Fruit fly (Drosophila melanogaster) whole organism, prepupa: ENCODE data around the gene Ak1.

Experiments
- Blimp-1 ChIP-seq: fragments of 200-800 bp; sonication (Bioruptor generic); optimal IDR thresholded peaks from 3 replicates; lab custom pipeline; 2017; ENCODE audit warnings: missing biosample characterization, missing genetic modification characterization, mild to moderate bottlenecking, moderate library complexity, missing genetic modification reagents
- CG10631 ChIP-seq: fragments of 200-800 bp; sonication (Bioruptor generic); optimal IDR thresholded peaks from 2 replicates; lab custom pipeline; 2016; ENCODE audit warnings: missing biosample characterization, missing genetic modification characterization
- CG11294 ChIP-seq: fragments of 200-800 bp; sonication (Bioruptor generic); IDR thresholded peaks from 2 replicates; pipeline ENCODE4 v1.3.6; 2022; ENCODE audit warnings: missing biosample characterization, missing genetic modification characterization
- CG11902 ChIP-seq: fragments of 200-800 bp; sonication (Bioruptor generic); optimal IDR thresholded peaks from 3 replicates; lab custom pipeline; 2016; ENCODE audit warnings: missing biosample characterization, missing genetic modification characterization
- CG15336 ChIP-seq: fragments of 200-800 bp; sonication (Bioruptor generic); IDR thresholded peaks from 2 replicates; pipeline ENCODE4 v1.3.6; 2022; ENCODE audit warnings: missing biosample characterization, missing genetic modification characterization
- CG1621 ChIP-seq: fragments of 200-800 bp; sonication (Bioruptor generic); optimal IDR thresholded peaks from 3 replicates; lab custom pipeline; 2018; ENCODE audit warnings: missing biosample characterization, mild to moderate bottlenecking, missing genetic modification characterization
- CG31627 ChIP-seq: fragments of 200-800 bp; sonication (Bioruptor generic); optimal IDR thresholded peaks from 3 replicates; lab custom pipeline; 2016; ENCODE audit warnings: missing biosample characterization, missing genetic modification characterization
- CG32006 ChIP-seq: fragments of 200-800 bp; sonication (Bioruptor generic); optimal IDR thresholded peaks from 3 replicates; lab custom pipeline; 2017; ENCODE audit warnings: missing biosample characterization, mild to moderate bottlenecking, missing genetic modification characterization
- CG34406 ChIP-seq: fragments of 200-800 bp; sonication (Bioruptor generic); optimal IDR thresholded peaks from 3 replicates; lab custom pipeline; 2016; ENCODE audit warnings: missing biosample characterization, missing genetic modification characterization
- CG4318 ChIP-seq: fragments of 200-800 bp; sonication (Bioruptor generic); optimal IDR thresholded peaks from 3 replicates; lab custom pipeline; 2017; ENCODE audit warnings: missing biosample characterization, mild to moderate bottlenecking, missing genetic modification characterization
- CG6276 ChIP-seq: fragments of 200-800 bp; sonication (Bioruptor generic); optimal IDR thresholded peaks from 2 replicates; lab custom pipeline; 2017; ENCODE audit warnings: missing biosample characterization, mild to moderate bottlenecking, missing genetic modification characterization
- CG6792 ChIP-seq: fragments of 200-800 bp; sonication (Bioruptor generic); optimal IDR thresholded peaks from 3 replicates; lab custom pipeline; 2016; ENCODE audit warnings: missing biosample characterization, missing genetic modification characterization
- CG6854 ChIP-seq: fragments of 200-800 bp; sonication (Bioruptor generic); optimal IDR thresholded peaks from 2 replicates; lab custom pipeline; 2017; ENCODE audit warnings: missing biosample characterization, mild to moderate bottlenecking, missing genetic modification characterization
- CG7368 ChIP-seq: fragments of 200-800 bp; sonication (Bioruptor generic); optimal IDR thresholded peaks from 3 replicates; lab custom pipeline; 2016; ENCODE audit warnings: missing biosample characterization, missing genetic modification characterization
- CG8119 ChIP-seq: fragments of 200-800 bp; sonication (Bioruptor generic); IDR thresholded peaks from 3 replicates; pipeline ENCODE4 v1.3.6; 2022; ENCODE audit warnings: missing biosample characterization, missing genetic modification characterization
- CG8632 ChIP-seq: fragments of 200-800 bp; sonication (Bioruptor generic); optimal IDR thresholded peaks from 3 replicates; lab custom pipeline; 2016; ENCODE audit warnings: missing biosample characterization, missing genetic modification characterization
- CG9139 ChIP-seq: fragments of 200-800 bp; sonication (Bioruptor generic); optimal IDR thresholded peaks from 3 replicates; lab custom pipeline; 2017; ENCODE audit warnings: missing biosample characterization, mild to moderate bottlenecking, missing genetic modification characterization
- Eip75B ChIP-seq: fragments of 200-800 bp; sonication (Bioruptor generic); optimal IDR thresholded peaks from 3 replicates; lab custom pipeline; 2016; ENCODE audit warnings: missing biosample characterization, missing genetic modification characterization
- Eip78C ChIP-seq: fragments of 200-800 bp; sonication (Bioruptor generic); peaks from one replicate; lab custom pipeline; 2016; ENCODE audit warnings: missing biosample characterization, missing genetic modification characterization
- Ets96B ChIP-seq: fragments of 200-800 bp; optimal IDR thresholded peaks from 2 replicates; lab custom pipeline; 2019; ENCODE audit warnings: missing biosample characterization, mild to moderate bottlenecking, missing genetic modification characterization, moderate library complexity
- Gug ChIP-seq: fragments of 200-800 bp; sonication (Bioruptor generic); IDR thresholded peaks from 2 replicates; pipeline ENCODE4 v1.3.6; 2022; ENCODE audit warnings: missing biosample characterization, missing genetic modification characterization
- Hr38 ChIP-seq: sonication (Bioruptor generic); optimal IDR thresholded peaks from 2 replicates; lab custom pipeline; 2016; ENCODE audit warnings: missing biosample characterization, missing genetic modification characterization
- Hr39 ChIP-seq: fragments of 200-800 bp; sonication (Bioruptor generic); optimal IDR thresholded peaks from 2 replicates; lab custom pipeline; 2016; ENCODE audit warnings: missing biosample characterization, missing genetic modification characterization
- Hr4 ChIP-seq: fragments of 200-800 bp; sonication (Bioruptor generic); optimal IDR thresholded peaks from 3 replicates; lab custom pipeline; 2016; ENCODE audit warnings: missing biosample characterization, missing genetic modification characterization
- OdsH ChIP-seq: fragments of 200-800 bp; sonication (Bioruptor generic); optimal IDR thresholded peaks from 3 replicates; lab custom pipeline; 2016; ENCODE audit warnings: missing biosample characterization, missing genetic modification characterization
- Sox15 ChIP-seq: fragments of 200-800 bp; sonication (Bioruptor generic); optimal IDR thresholded peaks from 3 replicates; lab custom pipeline; 2016; ENCODE audit warnings: missing biosample characterization, missing genetic modification characterization
- acj6 ChIP-seq: fragments of 200-800 bp; sonication (Bioruptor generic); optimal IDR thresholded peaks from 3 replicates; lab custom pipeline; 2016; ENCODE audit warnings: missing biosample characterization, missing genetic modification characterization
- cyc ChIP-seq: fragments of 200-800 bp; sonication (Bioruptor generic); optimal IDR thresholded peaks from 3 replicates; lab custom pipeline; 2016; ENCODE audit warnings: missing biosample characterization, missing genetic modification characterization
- eg ChIP-seq: fragments of 200-800 bp; sonication (Bioruptor generic); IDR thresholded peaks from 3 replicates; pipeline ENCODE4 v1.3.6; 2022; ENCODE audit warnings: missing biosample characterization, missing genetic modification characterization
- fd59A ChIP-seq: fragments of 200-800 bp; sonication (Bioruptor generic); optimal IDR thresholded peaks from 2 replicates; lab custom pipeline; 2017; ENCODE audit warnings: missing biosample characterization, mild to moderate bottlenecking, missing genetic modification characterization, missing genetic modification reagents
- fd85E ChIP-seq: fragments of 200-800 bp; sonication (Bioruptor generic); optimal IDR thresholded peaks from 3 replicates; lab custom pipeline; 2016; ENCODE audit warnings: missing biosample characterization, missing genetic modification characterization
- fkh ChIP-seq: fragments of 200-800 bp; sonication (Bioruptor generic); optimal IDR thresholded peaks from 3 replicates; lab custom pipeline; 2017; ENCODE audit warnings: missing biosample characterization, mild to moderate bottlenecking, missing genetic modification characterization, moderate library complexity
- lz ChIP-seq: fragments of 200-800 bp; sonication (Bioruptor generic); optimal IDR thresholded peaks from 3 replicates; lab custom pipeline; 2016; ENCODE audit warnings: missing biosample characterization, missing genetic modification characterization
- net ChIP-seq: fragments of 200-800 bp; sonication (Bioruptor generic); optimal IDR thresholded peaks from 3 replicates; lab custom pipeline; 2016; ENCODE audit warnings: missing biosample characterization, missing genetic modification characterization
- salr ChIP-seq, 2 experiments: fragments of 200-800 bp; sonication (Bioruptor generic); optimal IDR thresholded peaks; 3 replicates each; lab custom pipeline; 2016 to 2018; ENCODE audit warnings: missing biosample characterization in 2 of 2, missing genetic modification characterization in 2 of 2, mild to moderate bottlenecking in 1 of 2
- ss ChIP-seq, 2 experiments: fragments of 200-800 bp; sonication (Bioruptor generic); optimal IDR thresholded peaks; 2 replicates in 1 of 2; 3 replicates in 1 of 2; lab custom pipeline; 2017 to 2018; ENCODE audit warnings: mild to moderate bottlenecking in 2 of 2, missing biosample characterization in 2 of 2, missing genetic modification characterization in 2 of 2, moderate library complexity in 1 of 2
- svp ChIP-seq: fragments of 200-800 bp; sonication (Bioruptor generic); peaks from one replicate; lab custom pipeline; 2016; ENCODE audit warnings: missing biosample characterization, missing genetic modification characterization

The Ak1 gene

DNA sequence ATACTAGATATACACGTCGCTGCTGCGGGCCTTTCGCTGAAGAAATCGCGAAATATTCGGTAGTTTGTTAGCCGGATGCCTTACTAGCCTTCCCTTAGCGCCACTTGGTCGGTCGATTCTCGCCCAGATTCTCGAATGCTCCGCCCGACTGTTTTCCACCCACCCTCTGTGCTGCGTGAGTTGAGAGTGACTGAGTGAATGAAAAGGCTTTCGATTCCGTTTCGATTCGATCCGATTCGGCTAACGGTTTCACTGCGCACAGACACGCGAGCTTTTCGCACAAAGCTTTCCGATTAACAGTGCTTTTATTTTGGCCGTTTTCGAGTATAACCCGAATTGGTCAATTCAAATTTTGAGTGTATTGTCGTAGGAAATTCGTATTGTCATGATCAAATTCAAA lies at the start of gene Ak1:
TSS of gene Ak1 (minus strand) at position 347 of the 400 bp plus-strand sequence.
- TF ChIP-seq CG9139 (GFP tag; lab: Kevin White, UChicago) = no peak
- no peak for TF ChIP-seq Hr39
- no peak for TF ChIP-seq Gug (GFP tag; lab: Robert Waterston, UW)
- TF ChIP-seq cyc = no peak
- no peak for TF ChIP-seq fkh
- TF ChIP-seq acj6 (GFP tag; lab: Kevin White, UChicago) = no peak
- no peak for TF ChIP-seq CG8632 (GFP tag; lab: Kevin White, UChicago)
- TF ChIP-seq CG1621 (tag; lab: Kevin White, UChicago) = no peak
- no peak for TF ChIP-seq CG11294 (GFP tag; lab: Robert Waterston, UW)
- TF ChIP-seq Blimp-1 (GFP tag; lab: Kevin White, UChicago) = no peak
- TF ChIP-seq CG11902 (GFP tag; lab: Kevin White, UChicago) = no peak
- TF ChIP-seq ss (GFP tag; optimal IDR thresholded peaks at IDR 0.05; lab: Kevin White, UChicago) = no peak
- TF ChIP-seq CG4318 (GFP tag; lab: Kevin White, UChicago) = no peak

dm6 chr3L:12227219-12227618 lies 23.3 kb upstream of the Ak1 start:
- TF ChIP-seq Eip75B (GFP tag; lab: Kevin White, UChicago) (no peak), CG34406 (GFP tag; lab: Kevin White, UChicago) (no peak), CG11294 (GFP tag; lab: Robert Waterston, UW) (no peak), fd59A (GFP tag; lab: Kevin White, UChicago) (no peak), CG9139 (GFP tag; lab: Kevin White, UChicago) (no peak), Ets96B (tag; lab: Kevin White, UChicago) (no peak), CG31627 (no peak), CG7368 (GFP tag; lab: Kevin White, UChicago) (no peak), CG11902 (GFP tag; lab: Kevin White, UChicago) (no peak), CG15336 (GFP tag; lab: Robert Waterston, UW) (no peak), ss (GFP tag; optimal IDR thresholded peaks at IDR 0.05; lab: Kevin White, UChicago) (no peak), net (GFP tag; lab: Kevin White, UChicago) (no peak), svp (no peak)
- TF ChIP-seq, all 60 proteins: peak for 0

dm6 chr3L:12223635-12224016 lies 19.7 kb upstream of the Ak1 start:
- TF ChIP-seq CG11902 (GFP tag; lab: Kevin White, UChicago) (no peak), CG7368 (GFP tag; lab: Kevin White, UChicago) (no peak), Eip75B (GFP tag; lab: Kevin White, UChicago) (no peak), Hr4 (peak; percentile 16), CG6854 (GFP tag; lab: Kevin White, UChicago) (no peak), fd59A (GFP tag; lab: Kevin White, UChicago) (no peak), Gug (GFP tag; lab: Robert Waterston, UW) (no peak), cyc (no peak), CG8632 (GFP tag; lab: Kevin White, UChicago) (no peak), CG11294 (GFP tag; lab: Robert Waterston, UW) (no peak), Blimp-1 (GFP tag; lab: Kevin White, UChicago) (no peak), CG1621 (tag; lab: Kevin White, UChicago) (no peak), lz (no peak), CG6276 (GFP tag; lab: Kevin White, UChicago) (peak; percentile 3), salr (GFP tag; optimal IDR thresholded peaks at IDR 0.05; lab: Kevin White, UChicago) (no peak), ss (GFP tag; optimal IDR thresholded peaks at IDR 0.05; lab: Kevin White, UChicago) (no peak), CG15336 (GFP tag; lab: Robert Waterston, UW) (peak; percentile 21; the same call in 1 of the 2 replicates), CG10631 (GFP tag; lab: Kevin White, UChicago) (no peak), Ets96B (tag; lab: Kevin White, UChicago) (no peak), Sox15 (GFP tag; lab: Kevin White, UChicago) (no peak), Hr38 (no peak), eg (0 out of 3 replicates have a peak, but pooled peaks have one; percentile 9), acj6 (GFP tag; lab: Kevin White, UChicago) (no peak), CG6792 (GFP tag; lab: Kevin White, UChicago) (no peak), CG4318 (GFP tag; lab: Kevin White, UChicago) (peak; percentile 10), net (GFP tag; lab: Kevin White, UChicago) (no peak), CG32006 (GFP tag; lab: Kevin White, UChicago) (peak; percentile 52), OdsH (no peak), CG8119 (GFP tag; lab: Robert Waterston, UW) (peak; percentile 53; the same call in 2 of the 3 replicates), CG9139 (GFP tag; lab: Kevin White, UChicago) (no peak), Eip78C (peak; percentile 53), fd85E (GFP tag; lab: Kevin White, UChicago) (no peak)
